Worm (Caenorhabditis elegans) whole organism, L2 larva: ENCODE measurements around the gene R08C7.8.

ENCODE experiments used
- C34F6.9 ChIP-seq: fragments of 150-350 bp; optimal IDR thresholded peaks from 2 replicates; lab custom pipeline; 2014; ENCODE audit warnings: missing biosample characterization, missing genetic modification characterization
- F13H6.1 ChIP-seq: sonication (generic microtip); optimal IDR thresholded peaks from 2 replicates; lab custom pipeline; 2016; ENCODE audit warnings: missing genetic modification characterization, missing compliant biosample characterization
- ZK546.5 ChIP-seq: sonication (generic microtip); optimal IDR thresholded peaks from 2 replicates; lab custom pipeline; 2017; ENCODE audit warnings: missing biosample characterization, missing genetic modification characterization
- ama-1 ChIP-seq: fragments of 150-350 bp; optimal IDR thresholded peaks from 2 replicates; lab custom pipeline; 2018; ENCODE audit warnings: inconsistent platforms
- blmp-1 ChIP-seq: sonication (generic microtip); optimal IDR thresholded peaks from 2 replicates; lab custom pipeline; 2017; ENCODE audit warnings: missing genetic modification characterization, mild to moderate bottlenecking, missing compliant biosample characterization, antibody characterized with exemption, moderate library complexity; ENCODE audit not compliant: insufficient read depth
- ceh-16 ChIP-seq: fragments of 150-350 bp; optimal IDR thresholded peaks from 2 replicates; lab custom pipeline; 2014; ENCODE audit warnings: missing biosample characterization, missing genetic modification characterization
- ceh-82 ChIP-seq: fragments of 150-350 bp; optimal IDR thresholded peaks from 2 replicates; lab custom pipeline; 2014; ENCODE audit warnings: missing biosample characterization, missing genetic modification characterization
- crh-2 ChIP-seq: sonication (generic microtip); optimal IDR thresholded peaks from 2 replicates; lab custom pipeline; 2017; ENCODE audit warnings: missing biosample characterization, missing genetic modification characterization
- egl-27 ChIP-seq: sonication (generic microtip); optimal IDR thresholded peaks from 3 replicates; lab custom pipeline; 2017; ENCODE audit warnings: missing biosample characterization, missing genetic modification reagents, missing genetic modification characterization
- elt-1 ChIP-seq: fragments of 150-350 bp; optimal IDR thresholded peaks from 2 replicates; lab custom pipeline; 2014; ENCODE audit warnings: missing biosample characterization, missing genetic modification characterization
- elt-3 ChIP-seq: sonication (generic microtip); optimal IDR thresholded peaks from 2 replicates; lab custom pipeline; 2017; ENCODE audit warnings: missing biosample characterization, missing genetic modification characterization
- fos-1 ChIP-seq: fragments of 150-350 bp; optimal IDR thresholded peaks from 2 replicates; lab custom pipeline; 2014; ENCODE audit warnings: missing biosample characterization, missing genetic modification characterization
- gmeb-1 ChIP-seq: fragments of 150-350 bp; optimal IDR thresholded peaks from 2 replicates; lab custom pipeline; 2014; ENCODE audit warnings: missing biosample characterization, missing genetic modification characterization
- lin-13 ChIP-seq: fragments of 150-350 bp; optimal IDR thresholded peaks from 2 replicates; lab custom pipeline; 2014; ENCODE audit warnings: missing biosample characterization, missing genetic modification reagents, missing genetic modification characterization
- lin-39 ChIP-seq: fragments of 150-350 bp; optimal IDR thresholded peaks from 2 replicates; lab custom pipeline; 2014; ENCODE audit warnings: missing biosample characterization, missing genetic modification reagents, missing genetic modification characterization
- lsy-2 ChIP-seq, 2 experiments: fragments of 150-350 bp in 1 of 2; sonication (generic microtip) in 1 of 2; optimal IDR thresholded peaks; 2 replicates each; lab custom pipeline; 2014 to 2017; ENCODE audit warnings: missing biosample characterization in 2 of 2, missing genetic modification characterization in 2 of 2
- mab-5 ChIP-seq: fragments of 150-350 bp; optimal IDR thresholded peaks from 2 replicates; lab custom pipeline; 2014; ENCODE audit warnings: missing biosample characterization, missing genetic modification characterization
- mbf-1 ChIP-seq: sonication (generic microtip); optimal IDR thresholded peaks from 2 replicates; lab custom pipeline; 2017; ENCODE audit warnings: missing biosample characterization, missing genetic modification characterization
- mdl-1 ChIP-seq, 2 experiments: fragments of 150-350 bp in 1 of 2; sonication (generic microtip) in 1 of 2; optimal IDR thresholded peaks; 2 replicates each; lab custom pipeline; 2017; ENCODE audit warnings: missing biosample characterization in 2 of 2, missing genetic modification characterization in 2 of 2
- nhr-10 ChIP-seq: sonication (generic microtip); optimal IDR thresholded peaks from 2 replicates; lab custom pipeline; 2017; ENCODE audit warnings: missing biosample characterization, missing genetic modification characterization
- nhr-12 ChIP-seq: fragments of 150-350 bp; optimal IDR thresholded peaks from 2 replicates; lab custom pipeline; 2014; ENCODE audit warnings: missing biosample characterization, missing genetic modification characterization
- nhr-129 ChIP-seq: fragments of 150-350 bp; optimal IDR thresholded peaks from 2 replicates; lab custom pipeline; 2014; ENCODE audit warnings: missing biosample characterization, missing genetic modification characterization
- nhr-21 ChIP-seq: fragments of 150-350 bp; optimal IDR thresholded peaks from 2 replicates; lab custom pipeline; 2014; ENCODE audit warnings: missing biosample characterization, missing genetic modification characterization
- nhr-23 ChIP-seq: fragments of 150-350 bp; optimal IDR thresholded peaks from 2 replicates; lab custom pipeline; 2014; ENCODE audit warnings: missing biosample characterization, missing genetic modification reagents, missing genetic modification characterization
- nhr-237 ChIP-seq: fragments of 150-350 bp; optimal IDR thresholded peaks from 2 replicates; lab custom pipeline; 2014; ENCODE audit warnings: missing biosample characterization, missing genetic modification characterization
- nhr-25 ChIP-seq: fragments of 150-350 bp; sonication (generic microtip); optimal IDR thresholded peaks from 3 replicates; lab custom pipeline; 2014; ENCODE audit warnings: missing biosample characterization, missing genetic modification characterization
- nhr-6 ChIP-seq: fragments of 150-350 bp; optimal IDR thresholded peaks from 2 replicates; lab custom pipeline; 2014; ENCODE audit warnings: missing biosample characterization, missing genetic modification characterization
- sem-4 ChIP-seq: fragments of 150-350 bp; optimal IDR thresholded peaks from 2 replicates; lab custom pipeline; 2014; ENCODE audit warnings: missing biosample characterization, missing genetic modification reagents, missing genetic modification characterization
- skn-1 ChIP-seq: sonication (generic microtip); optimal IDR thresholded peaks from 2 replicates; lab custom pipeline; 2017; ENCODE audit warnings: missing biosample characterization, missing genetic modification characterization
- sma-3 ChIP-seq: sonication (generic microtip); optimal IDR thresholded peaks from 2 replicates; lab custom pipeline; 2016; ENCODE audit warnings: missing genetic modification reagents, missing genetic modification characterization, missing compliant biosample characterization
- sma-9 ChIP-seq, 2 experiments: fragments of 150-350 bp in 1 of 2; sonication (generic microtip) in 1 of 2; optimal IDR thresholded peaks; 2 replicates each; lab custom pipeline; 2014 to 2016; ENCODE audit warnings: missing genetic modification characterization in 2 of 2, mild to moderate bottlenecking in 1 of 2, missing biosample characterization in 1 of 2, missing compliant biosample characterization in 1 of 2, missing genetic modification reagents in 1 of 2, moderate library complexity in 1 of 2
- unc-39 ChIP-seq: fragments of 150-350 bp; optimal IDR thresholded peaks from 2 replicates; lab custom pipeline; 2014; ENCODE audit warnings: missing biosample characterization, missing genetic modification characterization
- unc-55 ChIP-seq: fragments of 150-350 bp; sonication (generic microtip); optimal IDR thresholded peaks from 3 replicates; lab custom pipeline; 2014; ENCODE audit warnings: missing biosample characterization, missing genetic modification reagents, missing genetic modification characterization
- unc-62 ChIP-seq: fragments of 150-350 bp; optimal IDR thresholded peaks from 2 replicates; lab custom pipeline; 2014; ENCODE audit warnings: missing biosample characterization, missing genetic modification reagents, missing genetic modification characterization
- zag-1 ChIP-seq: fragments of 150-350 bp; optimal IDR thresholded peaks from 2 replicates; lab custom pipeline; 2014; ENCODE audit warnings: missing biosample characterization, missing genetic modification characterization
- ztf-1 ChIP-seq: fragments of 200-800 bp; sonication (Bioruptor generic); conservative IDR thresholded peaks from 2 replicates; pipeline ENCODE4 v1.3.6; 2022; ENCODE audit warnings: missing genetic modification characterization, missing compliant biosample characterization
- ztf-11 ChIP-seq: sonication (generic microtip); optimal IDR thresholded peaks from 2 replicates; lab custom pipeline; 2017; ENCODE audit warnings: missing biosample characterization, missing genetic modification characterization
- ztf-4 ChIP-seq: fragments of 150-350 bp; optimal IDR thresholded peaks from 2 replicates; lab custom pipeline; 2014; ENCODE audit warnings: missing biosample characterization, missing genetic modification characterization

The R08C7.8 gene

DNA sequence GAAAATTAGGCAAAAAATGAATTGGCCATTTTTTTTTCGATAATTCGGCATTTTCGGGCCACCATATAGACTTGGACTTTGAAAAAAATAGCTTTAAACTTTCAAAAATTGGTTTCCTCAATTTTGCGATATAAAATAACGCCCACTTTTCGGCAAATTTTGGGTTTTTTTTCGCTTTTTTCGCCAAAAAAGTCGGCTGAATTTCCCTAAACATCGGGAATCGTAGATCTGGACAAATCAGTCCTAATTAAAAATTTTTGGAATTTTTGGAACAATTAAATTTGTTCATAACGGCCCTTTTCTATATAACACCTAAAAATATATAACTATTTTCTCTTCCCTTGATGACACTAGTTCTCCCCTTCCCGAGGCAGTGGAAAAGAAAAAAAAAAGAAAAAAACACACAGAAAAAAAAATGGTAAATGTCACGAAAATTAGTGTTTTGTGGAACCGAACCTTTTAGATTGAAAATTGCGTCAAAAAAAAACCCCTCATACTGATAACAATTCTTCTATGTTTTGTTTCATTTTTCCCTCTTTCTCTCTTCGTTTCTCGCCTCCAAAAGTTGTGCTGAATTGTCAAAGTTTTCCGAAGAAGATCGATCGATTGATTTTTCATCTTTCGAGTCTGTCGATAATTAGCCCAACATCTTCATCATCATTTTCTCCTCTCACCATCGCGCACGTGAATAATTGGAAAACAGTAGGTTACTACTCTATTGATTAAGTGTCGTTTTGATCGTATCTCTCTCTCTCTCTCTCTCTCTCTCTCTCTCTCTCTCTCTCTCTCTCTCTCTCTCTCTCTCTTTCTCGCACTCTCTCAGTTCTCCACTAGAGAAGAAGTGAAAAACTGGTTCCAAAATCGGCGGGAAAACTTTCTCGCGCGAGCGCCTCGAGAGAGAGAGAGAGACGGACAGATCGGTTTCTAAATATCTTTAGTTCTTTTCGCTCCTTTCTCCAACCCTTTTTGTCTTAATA is 33.7 kb downstream of the R08C7.8 start, which contains the start of gene Y24D9A.6:
Gene Y24D9A.6, minus strand, starts transcription at position 51 of the 977 bp plus-strand sequence.
- TF ChIP-seq mab-5 (tag; lab: Kevin White, UChicago), result no peak
- peak; percentile 44 for TF ChIP-seq C34F6.9 (tag; lab: Kevin White, UChicago)
- TF ChIP-seq unc-55 (GFP tag; lab: Kevin White, UChicago), result peak; percentile 18
- TF ChIP-seq ztf-1, result no peak
- peak; percentile 63 for TF ChIP-seq elt-1
- TF ChIP-seq unc-62 (GFP tag; lab: Kevin White, UChicago), result no peak
- TF ChIP-seq skn-1 (tag; lab: Kevin White, UChicago), result no peak
- TF ChIP-seq F13H6.1 (tag; lab: Kevin White, UChicago), result peak; percentile 62
- peak; percentile 82 for TF ChIP-seq gmeb-1 (tag; lab: Kevin White, UChicago)
- peak; percentile 55 for TF ChIP-seq lin-13
- peak; percentile 96 for TF ChIP-seq nhr-25 (tag; lab: Kevin White, UChicago)
- no peak for TF ChIP-seq nhr-10 (tag; lab: Kevin White, UChicago)
- peak; percentile 90 for TF ChIP-seq sem-4 (tag; lab: Kevin White, UChicago)
- TF ChIP-seq ceh-82 (tag; lab: Kevin White, UChicago), result no peak
- peak; percentile 100 for TF ChIP-seq ceh-16
- peak; percentile 93 for TF ChIP-seq nhr-21 (tag; lab: Kevin White, UChicago)
- TF ChIP-seq ama-1 (lab: Kevin White, UChicago), result no peak
- TF ChIP-seq sma-9 (GFP tag; optimal IDR thresholded peaks at IDR 0.05; lab: Kevin White, UChicago), result peak; percentile 83
- no peak for TF ChIP-seq sma-9 (tag; optimal IDR thresholded peaks at IDR 0.05; lab: Kevin White, UChicago)
- TF ChIP-seq lsy-2 (tag; optimal IDR thresholded peaks at IDR 0.05; lab: Kevin White, UChicago), result peak; percentile 7 to 75
- TF ChIP-seq fos-1 (tag; lab: Kevin White, UChicago), result peak; percentile 67
- TF ChIP-seq blmp-1 (tag; lab: Kevin White, UChicago), result peak; percentile 96
- no peak for TF ChIP-seq unc-39 (tag; lab: Kevin White, UChicago)
- no peak for TF ChIP-seq nhr-237 (tag; lab: Kevin White, UChicago)
- peak; percentile 45 to 86 for TF ChIP-seq mdl-1 (tag; optimal IDR thresholded peaks at IDR 0.05; lab: Kevin White, UChicago)
- TF ChIP-seq ztf-4, result peak; percentile 69
- TF ChIP-seq zag-1, result no peak
- TF ChIP-seq crh-2 (tag; lab: Kevin White, UChicago), result peak; percentile 80
- no peak for TF ChIP-seq lin-39 (tag; lab: Kevin White, UChicago)
- peak; percentile 93 for TF ChIP-seq egl-27 (tag; lab: Kevin White, UChicago)
- TF ChIP-seq nhr-129, result peak; percentile 70
- peak; percentile 86 for TF ChIP-seq sma-3
- TF ChIP-seq mbf-1 (tag; lab: Kevin White, UChicago), result no peak
- no peak for TF ChIP-seq ZK546.5
- peak; percentile 84 for TF ChIP-seq nhr-6 (tag; lab: Kevin White, UChicago)

DNA sequence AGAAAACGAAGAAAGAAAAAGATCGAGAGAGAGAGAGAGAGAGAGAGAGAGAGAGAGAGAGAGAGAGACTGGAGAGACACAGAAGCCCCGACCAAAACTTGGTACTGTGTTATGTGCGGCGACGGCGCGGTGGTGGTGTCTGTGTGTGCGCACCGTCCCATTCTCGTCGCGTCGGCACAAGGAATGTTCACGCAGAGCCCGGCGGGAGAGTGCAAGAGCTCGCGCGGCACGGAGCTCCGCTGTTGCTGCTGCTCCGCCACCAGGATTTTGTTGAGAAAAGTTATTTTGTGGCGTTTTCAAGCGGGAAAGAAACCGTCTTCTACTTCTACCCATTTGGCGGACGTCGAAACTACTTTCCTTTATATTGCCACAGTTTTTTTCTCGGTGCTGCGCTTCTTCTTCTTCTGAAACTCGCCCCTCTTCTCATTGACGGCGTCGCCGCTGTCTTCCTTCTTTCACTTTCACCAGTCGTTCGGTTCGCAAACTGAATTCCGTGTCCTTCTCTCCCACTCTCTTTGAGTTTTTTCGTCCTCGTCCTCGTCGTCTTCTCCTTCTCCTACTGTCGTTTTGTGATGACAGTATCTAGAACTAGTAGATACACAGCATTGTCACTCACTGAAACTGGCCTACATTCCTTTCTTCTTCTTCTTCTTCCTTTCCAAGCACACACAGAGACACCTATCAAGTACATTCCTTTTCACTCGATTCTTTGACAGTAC is 34.8 kb downstream of the R08C7.8 start:
- TF ChIP-seq nhr-25 (tag; lab: Kevin White, UChicago), result peak; percentile 47
- TF ChIP-seq nhr-12, result no peak
- no peak for TF ChIP-seq mab-5 (tag; lab: Kevin White, UChicago)
- peak; percentile 53 for TF ChIP-seq F13H6.1 (tag; lab: Kevin White, UChicago)
- no peak for TF ChIP-seq ztf-11 (tag; lab: Kevin White, UChicago)
- TF ChIP-seq elt-3 (tag; lab: Kevin White, UChicago), result no peak
- TF ChIP-seq zag-1, result no peak
- TF ChIP-seq blmp-1 (tag; lab: Kevin White, UChicago), result peak; percentile 94
- no peak for TF ChIP-seq nhr-23 (tag; lab: Kevin White, UChicago)
